Worm (Caenorhabditis elegans): ENCODE data around the gene srw-145.

Gene srw-145

DNA sequence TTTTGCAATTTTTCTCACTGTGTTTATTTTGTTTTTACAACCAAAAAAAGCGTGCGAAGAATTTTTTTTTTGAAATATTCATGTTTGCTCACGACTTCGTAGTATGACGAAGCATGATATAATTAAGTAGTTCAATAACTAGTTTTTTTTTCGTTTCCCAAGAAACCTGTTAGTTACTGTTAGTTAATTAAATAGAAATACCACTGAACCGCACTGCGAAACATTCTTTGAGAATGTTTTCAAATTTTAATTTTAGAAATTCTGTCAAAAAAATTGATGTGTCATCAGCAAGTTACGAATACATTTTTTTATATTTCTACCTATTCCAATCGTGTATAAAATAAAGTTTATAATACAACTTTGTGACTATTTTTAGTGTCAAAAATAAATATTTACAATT, 10.6 kb upstream of the srw-145 start, which contains the start of gene srxa-12:
Gene srxa-12, plus strand, starts transcription at position 301 of the 400 bp plus-strand sequence.
- TF ChIP-seq unc-30 (tag; optimal IDR thresholded peaks at IDR 0.05) (no peak), F16B12.6 (tag; optimal IDR thresholded peaks at IDR 0.05) (no peak), pag-3 (tag; optimal IDR thresholded peaks at IDR 0.05; ENCODE audit: borderline replicate concordance, insufficient read depth) (no peak), tlp-1 (tag; optimal IDR thresholded peaks at IDR 0.05) (no peak), ceh-82 (tag; optimal IDR thresholded peaks at IDR 0.05) (no peak), fkh-8 (tag; optimal IDR thresholded peaks at IDR 0.05) (no peak), lin-13 (GFP tag; optimal IDR thresholded peaks at IDR 0.05) (no peak), sptf-1 (tag; optimal IDR thresholded peaks at IDR 0.05) (no peak)

DNA sequence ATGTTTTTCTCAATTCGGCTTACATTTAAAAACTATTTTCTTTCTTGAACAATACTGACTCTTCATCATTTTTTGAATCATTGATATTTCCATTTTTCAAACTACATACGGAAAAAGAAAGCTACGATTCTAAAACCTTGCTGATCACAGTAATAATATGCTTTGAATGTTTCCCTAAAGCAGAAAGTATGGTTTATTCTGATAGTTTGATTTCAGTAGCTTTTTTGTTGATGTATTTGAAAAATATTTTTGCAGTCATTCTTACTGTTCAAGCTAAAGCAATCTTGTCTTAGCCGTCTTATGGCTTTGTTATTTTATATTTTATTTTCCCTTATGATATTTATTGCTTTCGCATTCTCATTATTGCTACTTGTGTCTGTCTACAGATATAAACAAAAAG, 7.4 kb upstream of the srw-145 start, which contains the start of gene srxa-13:
Gene srxa-13, plus strand, starts transcription at position 301 of the 400 bp plus-strand sequence.
- TF ChIP-seq lin-14 (GFP tag; optimal IDR thresholded peaks at IDR 0.05) (no peak), lir-3 (tag; optimal IDR thresholded peaks at IDR 0.05; ENCODE audit: poor library complexity) (no peak), zag-1 (tag; optimal IDR thresholded peaks at IDR 0.05) (no peak), F16B12.6 (tag; optimal IDR thresholded peaks at IDR 0.05) (no peak), mab-9 (GFP tag; IDR thresholded peaks at IDR 0.05) (no peak), skn-1 (tag; optimal IDR thresholded peaks at IDR 0.05) (no peak), sox-4 (tag; optimal IDR thresholded peaks at IDR 0.05) (no peak), lin-15B (tag; optimal IDR thresholded peaks at IDR 0.05) (no peak)

- TF ChIP-seq hlh-4 (tag; optimal IDR thresholded peaks at IDR 0.05) = no peak
- no peak for TF ChIP-seq nhr-237 (tag; optimal IDR thresholded peaks at IDR 0.05)
- TF ChIP-seq elt-3 (tag; optimal IDR thresholded peaks at IDR 0.05) = no peak
- no peak for TF ChIP-seq fos-1 (tag; optimal IDR thresholded peaks at IDR 0.05)
- no peak for TF ChIP-seq lin-15B (tag; optimal IDR thresholded peaks at IDR 0.05)
- no peak for TF ChIP-seq lin-13 (GFP tag; optimal IDR thresholded peaks at IDR 0.05)
- TF ChIP-seq snu-23 (GFP tag; optimal IDR thresholded peaks at IDR 0.05) = no peak
- no peak for TF ChIP-seq aha-1 (tag; optimal IDR thresholded peaks at IDR 0.05)
- TF ChIP-seq egl-27 (tag; optimal IDR thresholded peaks at IDR 0.05) = no peak
- TF ChIP-seq C04F5.9 (tag; optimal IDR thresholded peaks at IDR 0.05) = no peak
- TF ChIP-seq C16A3.4 (tag; optimal IDR thresholded peaks at IDR 0.05) = no peak
- no peak for TF ChIP-seq ztf-4 (tag; optimal IDR thresholded peaks at IDR 0.05)
- no peak for TF ChIP-seq dpl-1 (GFP tag; optimal IDR thresholded peaks at IDR 0.05)
- no peak for TF ChIP-seq lir-3 (tag; optimal IDR thresholded peaks at IDR 0.05; ENCODE audit: poor library complexity)
- no peak for TF ChIP-seq ceh-90 (tag; optimal IDR thresholded peaks at IDR 0.05)
- TF ChIP-seq nhr-20 (tag; optimal IDR thresholded peaks at IDR 0.05) = no peak
- TF ChIP-seq unc-30 (tag; optimal IDR thresholded peaks at IDR 0.05) = no peak
- no peak for TF ChIP-seq elt-2 (tag; optimal IDR thresholded peaks at IDR 0.05)
- TF ChIP-seq ama-1 (optimal IDR thresholded peaks at IDR 0.05) = no peak
Observed at ce11 chrV:13931225-13931624, 5.7 kb upstream of the srw-145 start, which contains the start of gene C06B3.16. Gene C06B3.16, plus strand, starts transcription at chrV:13931525.

- TF ChIP-seq pax-3 (tag; optimal IDR thresholded peaks at IDR 0.05) (no peak), sup-37 (GFP tag; optimal IDR thresholded peaks at IDR 0.05) (no peak), nhr-47 (tag; optimal IDR thresholded peaks at IDR 0.05) (no peak), mdl-1 (tag; optimal IDR thresholded peaks at IDR 0.05) (no peak), blmp-1 (tag; optimal IDR thresholded peaks at IDR 0.05) (no peak), nhr-77 (tag; optimal IDR thresholded peaks at IDR 0.05) (no peak), lsy-2 (tag; optimal IDR thresholded peaks at IDR 0.05) (no peak), egl-27 (tag; optimal IDR thresholded peaks at IDR 0.05) (no peak), isw-1 (GFP tag; IDR thresholded peaks at IDR 0.05) (no peak), mep-1 (tag; optimal IDR thresholded peaks at IDR 0.05) (no peak), rnt-1 (tag; optimal IDR thresholded peaks at IDR 0.05) (no peak), nhr-12 (tag; optimal IDR thresholded peaks at IDR 0.05) (no peak), efl-3 (GFP tag; optimal IDR thresholded peaks at IDR 0.05) (no peak), aha-1 (tag; optimal IDR thresholded peaks at IDR 0.05) (no peak)
Observed at ce11 chrV:13931952-13932351, 5.0 kb upstream of the srw-145 start.

Data from whole organism, L1 larva.